Fruit fly (Drosophila melanogaster): Measurements from ENCODE around the gene CG44013.
A peak's percentile ranks its signal among the peaks of the same experiment; 100 is the strongest.

CG44013 gene

dm6 chr3R:15547827-15548517 lies 38.3 kb upstream of the CG44013 start, which contains the start of gene AOX3:
Gene AOX3 (minus strand): TSS chr3R:15548188.
- no peak for TF ChIP-seq Crg-1 (GFP tag; optimal IDR thresholded peaks at IDR 0.05)
- TF ChIP-seq CG14711 (tag; optimal IDR thresholded peaks at IDR 0.05) = peak; percentile 44
- peak; percentile 4 for TF ChIP-seq Clk (GFP tag; optimal IDR thresholded peaks at IDR 0.05)
- TF ChIP-seq ovo (GFP tag; optimal IDR thresholded peaks at IDR 0.05) = peak; percentile 51
- peak; percentile 77 for TF ChIP-seq tj (GFP tag; optimal IDR thresholded peaks at IDR 0.05)
- TF ChIP-seq Hr96 (GFP tag; optimal IDR thresholded peaks at IDR 0.05) = no peak
- peak; percentile 60 for TF ChIP-seq toe (GFP tag; optimal IDR thresholded peaks at IDR 0.05)
- TF ChIP-seq CG7045 (GFP tag; optimal IDR thresholded peaks at IDR 0.05) = peak; percentile 36
- TF ChIP-seq CG33017 (tag; optimal IDR thresholded peaks at IDR 0.05) = peak; percentile 49
- peak; percentile 46 for TF ChIP-seq CG5204 (GFP tag; optimal IDR thresholded peaks at IDR 0.05)
- TF ChIP-seq kay (GFP tag; ENCODE audit: borderline replicate concordance) = peak; percentile 97
- no peak for TF ChIP-seq Mnt (GFP tag; optimal IDR thresholded peaks at IDR 0.05)
- peak; percentile 73 to 99 for TF ChIP-seq cnc (optimal IDR thresholded peaks at IDR 0.05)
- TF ChIP-seq pad (GFP tag; optimal IDR thresholded peaks at IDR 0.05) = peak; percentile 67
- peak; percentile 44 for TF ChIP-seq CG1620 (GFP tag; optimal IDR thresholded peaks at IDR 0.05)
- peak; percentile 52 for TF ChIP-seq bab1 (GFP tag; optimal IDR thresholded peaks at IDR 0.05)
- peak; percentile 66 for TF ChIP-seq CG11617 (GFP tag; optimal IDR thresholded peaks at IDR 0.05)
- peak; percentile 27 for TF ChIP-seq cic (GFP tag; optimal IDR thresholded peaks at IDR 0.05)
- peak; percentile 31 for TF ChIP-seq CG7101 (tag; optimal IDR thresholded peaks at IDR 0.05)
- peak; percentile 50 for TF ChIP-seq CG12768 (GFP tag; optimal IDR thresholded peaks at IDR 0.05)

dm6 chr3R:15547226-15547625 lies 37.5 kb upstream of the CG44013 start:
- TF ChIP-seq Crg-1 (GFP tag; optimal IDR thresholded peaks at IDR 0.05) (no peak), cic (GFP tag; optimal IDR thresholded peaks at IDR 0.05) (peak; percentile 89), CG1620 (GFP tag; optimal IDR thresholded peaks at IDR 0.05) (no peak)

dm6 chr3R:15542314-15542713 lies 32.6 kb upstream of the CG44013 start, which contains the start of gene AOX2:
Gene AOX2 (minus strand): TSS chr3R:15542414.
- TF ChIP-seq cic (GFP tag; optimal IDR thresholded peaks at IDR 0.05) (no peak), bab1 (GFP tag; optimal IDR thresholded peaks at IDR 0.05) (no peak), tj (GFP tag; optimal IDR thresholded peaks at IDR 0.05) (no peak), Crg-1 (GFP tag; optimal IDR thresholded peaks at IDR 0.05) (no peak), CG7101 (tag; optimal IDR thresholded peaks at IDR 0.05) (no peak), toe (GFP tag; optimal IDR thresholded peaks at IDR 0.05) (no peak), CG7045 (GFP tag; optimal IDR thresholded peaks at IDR 0.05) (no peak), kay (GFP tag; ENCODE audit: borderline replicate concordance) (no peak), CG12768 (GFP tag; optimal IDR thresholded peaks at IDR 0.05) (no peak)

DNA sequence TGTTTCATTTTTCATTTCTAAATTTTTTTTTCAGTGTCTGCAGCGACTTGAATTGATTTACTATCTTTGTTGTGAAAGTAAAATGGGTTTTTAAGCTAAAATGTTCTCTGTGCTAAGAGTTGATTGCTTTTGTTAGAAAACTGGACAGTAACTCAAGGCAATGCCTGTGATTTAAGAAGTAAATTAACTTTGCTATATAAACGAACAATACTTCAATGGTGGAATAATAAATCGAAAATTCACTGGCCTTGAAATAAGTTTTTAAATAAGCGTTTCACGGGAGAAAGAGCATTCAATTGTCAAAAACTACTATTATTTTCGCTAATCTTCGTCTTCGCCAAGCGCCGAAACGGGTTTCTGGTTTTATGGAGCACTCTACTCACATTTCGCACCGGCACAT lies 31.2 kb upstream of the CG44013 start:
- TF ChIP-seq CG5204 (GFP tag; optimal IDR thresholded peaks at IDR 0.05) = no peak
- TF ChIP-seq CG33017 (tag; optimal IDR thresholded peaks at IDR 0.05) = no peak
- no peak for TF ChIP-seq Hr96 (GFP tag; optimal IDR thresholded peaks at IDR 0.05)
- no peak for TF ChIP-seq toe (GFP tag; optimal IDR thresholded peaks at IDR 0.05)
- no peak for TF ChIP-seq CG1620 (GFP tag; optimal IDR thresholded peaks at IDR 0.05)
- no peak for TF ChIP-seq cic (GFP tag; optimal IDR thresholded peaks at IDR 0.05)
- TF ChIP-seq tj (GFP tag; optimal IDR thresholded peaks at IDR 0.05) = no peak
- TF ChIP-seq ovo (GFP tag; optimal IDR thresholded peaks at IDR 0.05) = no peak
- TF ChIP-seq CG7101 (tag; optimal IDR thresholded peaks at IDR 0.05) = no peak
- no peak for TF ChIP-seq CG14711 (tag; optimal IDR thresholded peaks at IDR 0.05)

- TF ChIP-seq CG7045 (GFP tag; optimal IDR thresholded peaks at IDR 0.05) (no peak), pad (GFP tag; optimal IDR thresholded peaks at IDR 0.05) (peak; percentile 70), cic (GFP tag; optimal IDR thresholded peaks at IDR 0.05) (peak; percentile 59), Hr96 (GFP tag; optimal IDR thresholded peaks at IDR 0.05) (peak; percentile 17), Mnt (GFP tag; optimal IDR thresholded peaks at IDR 0.05) (peak; percentile 38), kay (GFP tag; ENCODE audit: borderline replicate concordance) (peak; percentile 60), toe (GFP tag; optimal IDR thresholded peaks at IDR 0.05) (no peak), CG14711 (tag; optimal IDR thresholded peaks at IDR 0.05) (no peak), CG7101 (tag; optimal IDR thresholded peaks at IDR 0.05) (no peak), CG1620 (GFP tag; optimal IDR thresholded peaks at IDR 0.05) (no peak), ovo (GFP tag; optimal IDR thresholded peaks at IDR 0.05) (no peak), CG12768 (GFP tag; optimal IDR thresholded peaks at IDR 0.05) (peak; percentile 29), bab1 (GFP tag; optimal IDR thresholded peaks at IDR 0.05) (no peak), CG11617 (GFP tag; optimal IDR thresholded peaks at IDR 0.05) (no peak), tj (GFP tag; optimal IDR thresholded peaks at IDR 0.05) (peak; percentile 11), CG5204 (GFP tag; optimal IDR thresholded peaks at IDR 0.05) (no peak), Clk (GFP tag; optimal IDR thresholded peaks at IDR 0.05) (no peak), Crg-1 (GFP tag; optimal IDR thresholded peaks at IDR 0.05) (no peak), CG33017 (tag; optimal IDR thresholded peaks at IDR 0.05) (no peak), cnc (optimal IDR thresholded peaks at IDR 0.05) (no peak)
These were observed 27.4 kb upstream of the CG44013 start, which contains the start of gene AOX1 for dm6 chr3R:15536918-15537716. Gene AOX1 (minus strand): TSS chr3R:15537292.

DNA sequence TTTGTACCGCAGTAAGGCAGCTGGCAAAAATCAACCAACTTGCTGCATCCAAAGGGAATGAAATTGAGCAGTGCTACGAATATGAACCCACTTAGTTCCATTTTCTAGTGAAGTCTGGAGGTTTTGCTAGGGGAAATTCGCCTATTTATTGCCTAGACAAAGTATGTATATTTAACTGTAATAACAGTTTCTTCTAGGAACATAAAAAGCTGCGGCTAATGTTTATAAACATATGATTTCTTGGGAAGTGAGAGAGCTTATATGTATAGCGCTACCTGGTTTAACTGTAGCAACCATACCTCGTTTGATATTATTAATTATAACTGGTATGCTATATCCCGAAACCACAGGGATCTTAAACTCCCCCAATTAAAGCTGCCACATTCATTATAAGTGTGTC lies 21.7 kb upstream of the CG44013 start, which contains the start of gene CG31296:
Gene CG31296 (minus strand): TSS at position 101 of the 400 bp plus-strand sequence.
- no peak for TF ChIP-seq Hr96 (GFP tag; optimal IDR thresholded peaks at IDR 0.05)
- TF ChIP-seq CG11617 (GFP tag; optimal IDR thresholded peaks at IDR 0.05) = no peak
